Worm (Caenorhabditis elegans): ENCODE results near the gene Y53G8AR.9.
"Not testable (repeated sequence)": the region's sequence is repeated elsewhere in the genome, so short reads cannot be mapped to it uniquely, and the experiment has no call there.

Y53G8AR.9 gene

DNA sequence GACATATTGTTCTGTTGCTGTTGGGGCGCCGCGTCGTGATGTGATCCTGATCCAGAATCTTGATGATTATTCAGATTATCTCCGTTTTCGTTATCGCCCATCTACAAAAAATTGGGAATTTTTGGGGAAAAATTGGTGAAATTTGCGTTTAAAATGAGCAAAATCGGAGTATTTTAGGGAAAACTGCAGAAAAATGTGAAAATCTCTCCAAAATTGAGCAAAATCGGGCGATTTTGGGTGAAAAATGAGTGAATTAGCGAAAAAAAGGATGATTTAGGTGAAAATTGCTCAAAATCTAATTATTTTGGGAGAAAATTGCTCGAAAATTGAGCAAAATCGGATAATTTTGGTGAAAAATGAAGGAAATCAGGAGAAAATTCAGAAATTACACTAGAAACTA lies at the start of gene Y53G8AR.9:
Gene Y53G8AR.9 (minus strand): TSS at position 101 of the 400 bp plus-strand sequence.
- no peak for TF ChIP-seq unc-62 (GFP tag; optimal IDR thresholded peaks at IDR 0.05)

DNA sequence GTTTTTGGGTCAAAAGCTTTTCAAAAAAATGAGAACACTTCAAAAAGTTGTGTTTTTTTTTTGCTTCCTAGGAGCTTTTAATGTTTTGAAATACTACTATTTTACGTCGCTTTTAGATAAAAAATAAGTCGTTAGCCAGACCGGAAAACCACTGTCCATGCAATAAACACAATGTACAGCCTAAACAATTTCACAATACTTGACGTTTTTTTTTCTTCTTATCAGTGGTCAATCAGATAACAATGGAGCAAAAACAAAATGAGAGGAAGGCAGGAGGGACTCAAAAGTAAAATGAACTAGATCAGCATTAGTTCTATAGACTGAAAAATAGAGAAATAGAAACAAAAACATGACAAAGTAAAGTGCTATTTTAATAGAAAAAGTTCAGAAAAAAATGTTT lies 49.7 kb upstream of the Y53G8AR.9 start:
- TF ChIP-seq unc-62 (GFP tag; optimal IDR thresholded peaks at IDR 0.05): no peak

DNA sequence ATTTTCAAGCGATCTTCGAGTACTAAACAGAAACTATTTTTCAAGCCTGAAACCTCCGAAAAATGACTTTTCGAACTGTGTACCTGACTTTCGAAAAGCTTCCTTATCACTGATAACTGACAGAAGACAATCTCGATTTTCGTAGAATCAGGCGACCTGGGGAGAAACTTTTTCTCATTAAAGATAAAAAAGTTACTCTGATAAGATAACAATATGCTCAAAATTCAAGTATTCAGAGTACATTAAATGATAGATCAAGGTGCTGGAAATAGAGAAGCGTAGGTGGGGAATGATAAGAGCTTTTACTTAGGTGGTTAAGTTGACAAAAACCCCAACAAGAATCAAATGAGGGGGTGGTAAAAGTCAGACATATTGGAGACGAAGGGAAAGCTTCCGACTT lies 49.0 kb upstream of the Y53G8AR.9 start, which contains the start of gene prk-2:
Gene prk-2 (minus strand): TSS at position 156 of the 400 bp plus-strand sequence.
- no peak for TF ChIP-seq unc-62 (GFP tag; optimal IDR thresholded peaks at IDR 0.05)

DNA sequence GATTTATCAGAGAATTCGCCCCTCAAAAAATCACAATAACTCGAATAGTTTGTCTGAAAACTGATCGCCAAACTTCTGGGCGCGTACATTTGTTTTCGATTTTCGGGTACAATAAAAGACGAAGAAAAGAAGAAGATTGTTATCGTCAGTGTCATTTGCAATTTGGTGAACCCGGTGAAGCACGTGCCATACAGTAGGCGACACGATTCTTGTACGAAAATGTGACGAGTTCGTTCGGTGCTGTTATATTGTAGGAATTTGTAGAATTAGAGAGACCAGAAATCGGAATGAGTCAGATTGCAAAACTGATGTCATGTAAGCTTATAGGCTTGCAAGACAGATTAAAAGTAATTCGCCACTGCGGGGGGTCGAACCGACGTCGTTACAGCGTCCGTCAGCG lies 46.7 kb upstream of the Y53G8AR.9 start:
- no peak for TF ChIP-seq unc-62 (GFP tag; optimal IDR thresholded peaks at IDR 0.05)

DNA sequence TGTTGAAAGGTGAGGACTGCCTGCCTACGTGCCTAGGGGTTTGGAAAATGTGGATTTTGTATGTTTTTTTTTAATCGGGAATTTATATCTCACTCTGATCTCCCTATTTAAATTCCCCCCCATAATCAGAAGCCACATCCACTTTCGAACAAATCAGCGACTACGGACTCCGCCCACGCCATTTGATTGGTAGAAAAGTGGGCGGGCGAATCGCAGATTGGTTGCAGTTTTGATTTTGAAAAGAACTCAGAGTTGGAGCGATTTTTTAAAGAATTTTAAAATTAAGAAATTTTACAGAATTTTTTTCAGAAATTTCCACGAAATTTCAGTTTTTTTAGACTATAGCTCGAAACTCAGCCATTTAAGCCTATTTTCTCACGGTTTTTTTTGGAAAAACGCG lies 39.0 kb upstream of the Y53G8AR.9 start:
- no peak for TF ChIP-seq unc-62 (GFP tag; optimal IDR thresholded peaks at IDR 0.05)

DNA sequence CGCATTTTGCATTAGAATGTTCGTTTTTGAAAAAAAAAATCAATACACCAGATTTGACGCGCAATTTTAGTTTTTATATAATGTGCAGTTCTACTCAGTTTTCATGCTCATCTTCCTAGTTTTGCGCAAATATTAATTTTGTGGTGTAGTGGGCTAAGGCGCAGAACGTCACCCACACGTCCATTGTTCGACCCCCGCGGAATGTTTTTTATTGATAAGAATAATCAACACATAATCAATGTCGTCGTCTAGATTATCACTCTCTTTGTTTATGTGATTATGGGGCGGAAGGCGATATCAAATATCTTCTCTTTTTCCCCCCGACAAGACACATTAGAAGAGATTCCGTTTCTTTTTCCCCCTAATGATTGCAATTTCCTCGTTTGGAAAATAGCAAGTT lies 34.7 kb upstream of the Y53G8AR.9 start:
- no peak for TF ChIP-seq unc-62 (GFP tag; optimal IDR thresholded peaks at IDR 0.05)

DNA sequence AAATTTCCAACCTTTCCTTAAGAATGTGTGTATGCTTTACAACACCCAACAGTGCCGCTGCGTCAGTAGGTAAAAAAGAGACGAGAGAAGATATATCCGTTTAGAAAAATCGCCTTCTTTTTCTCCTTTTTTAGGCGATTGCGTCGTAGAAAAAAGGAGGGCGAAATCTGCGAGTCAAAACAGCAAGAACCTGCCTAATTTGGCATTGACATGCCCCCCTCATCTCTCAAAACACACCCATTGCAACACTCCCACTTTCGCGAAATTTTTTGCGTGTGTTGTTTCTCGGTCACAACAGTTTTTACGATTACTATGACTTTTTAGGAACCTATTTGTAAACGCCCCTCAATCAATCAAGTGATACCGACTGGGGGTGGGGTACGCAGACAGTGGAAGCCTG lies 30.6 kb upstream of the Y53G8AR.9 start:
- no peak for TF ChIP-seq unc-62 (GFP tag; optimal IDR thresholded peaks at IDR 0.05)

DNA sequence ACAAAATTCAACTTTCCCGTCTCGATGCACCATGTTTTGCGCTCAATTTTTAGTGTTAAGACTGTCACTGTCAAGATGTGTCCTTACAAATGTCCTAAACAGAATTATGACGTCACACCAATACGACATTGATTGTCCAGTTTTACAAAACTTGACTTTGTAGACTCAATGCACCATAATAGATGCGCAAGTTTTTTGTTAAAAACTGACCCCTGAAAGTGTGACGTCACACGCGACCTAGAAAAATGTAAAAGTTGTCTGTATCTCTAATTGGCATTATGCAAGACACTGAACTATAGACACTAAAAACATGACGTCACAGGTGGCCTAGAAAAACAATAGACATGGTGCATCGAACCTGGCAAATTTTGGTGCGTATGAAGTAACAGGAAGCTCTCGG lies 30.0 kb upstream of the Y53G8AR.9 start:
- no peak for TF ChIP-seq unc-62 (GFP tag; optimal IDR thresholded peaks at IDR 0.05)

DNA sequence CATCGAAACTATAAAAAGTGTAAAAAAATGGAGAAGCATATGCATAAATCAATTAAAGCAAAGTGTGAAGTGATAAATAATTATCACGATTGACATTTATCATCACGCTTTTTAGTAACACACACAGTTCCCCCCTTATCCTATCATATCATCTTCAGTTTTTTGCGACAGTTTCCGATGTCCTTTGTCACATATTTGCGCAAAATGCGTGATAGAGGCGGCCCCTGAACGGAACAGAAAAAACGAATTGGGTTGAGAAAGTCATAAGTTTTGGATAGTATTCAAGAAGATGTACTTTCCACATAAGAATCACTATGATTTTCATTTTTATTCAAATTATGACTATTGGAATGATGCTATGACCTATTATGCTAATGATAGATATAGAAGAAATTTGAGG lies 28.0 kb upstream of the Y53G8AR.9 start:
- no peak for TF ChIP-seq unc-62 (GFP tag; optimal IDR thresholded peaks at IDR 0.05)

DNA sequence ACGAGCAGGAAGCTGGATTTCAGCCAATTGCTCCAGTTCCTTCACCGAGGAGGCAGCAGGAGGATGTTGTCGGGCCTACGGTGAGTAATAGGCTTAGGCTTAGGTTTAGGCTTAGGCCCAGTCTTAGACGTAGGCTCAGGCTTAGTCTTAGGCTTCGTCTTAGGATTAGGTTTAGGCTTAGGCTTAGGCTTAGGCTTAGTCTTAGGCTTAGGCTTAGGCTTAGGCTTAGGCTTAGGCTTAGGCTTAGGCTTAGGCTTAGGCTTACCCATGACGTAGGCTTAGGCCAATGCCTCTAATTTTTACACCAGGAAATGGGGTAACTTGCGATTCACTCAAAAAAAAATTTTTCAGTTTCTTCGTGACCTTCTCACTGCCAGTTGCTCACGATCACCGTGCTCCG lies 25.6 kb upstream of the Y53G8AR.9 start:
- no peak for TF ChIP-seq unc-62 (GFP tag; optimal IDR thresholded peaks at IDR 0.05)

DNA sequence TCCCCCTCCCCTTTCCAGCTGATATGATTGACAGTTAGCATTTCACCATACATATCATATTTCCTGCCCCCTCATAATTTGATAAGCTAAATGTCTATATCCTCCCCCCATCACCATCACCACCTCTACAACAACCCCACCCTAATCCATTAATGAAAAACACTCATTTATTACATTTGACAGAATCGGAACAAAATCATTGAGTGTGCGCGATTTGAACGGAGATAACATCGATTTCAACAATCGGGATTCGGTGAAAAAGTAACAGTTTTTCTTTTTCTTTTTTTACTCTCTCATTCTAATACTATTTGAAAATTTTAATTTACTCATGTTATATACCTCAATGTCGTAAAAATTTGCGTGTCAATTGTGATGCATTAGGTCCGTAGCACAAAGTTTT lies 24.8 kb upstream of the Y53G8AR.9 start:
- TF ChIP-seq unc-62 (GFP tag; optimal IDR thresholded peaks at IDR 0.05): no peak

DNA sequence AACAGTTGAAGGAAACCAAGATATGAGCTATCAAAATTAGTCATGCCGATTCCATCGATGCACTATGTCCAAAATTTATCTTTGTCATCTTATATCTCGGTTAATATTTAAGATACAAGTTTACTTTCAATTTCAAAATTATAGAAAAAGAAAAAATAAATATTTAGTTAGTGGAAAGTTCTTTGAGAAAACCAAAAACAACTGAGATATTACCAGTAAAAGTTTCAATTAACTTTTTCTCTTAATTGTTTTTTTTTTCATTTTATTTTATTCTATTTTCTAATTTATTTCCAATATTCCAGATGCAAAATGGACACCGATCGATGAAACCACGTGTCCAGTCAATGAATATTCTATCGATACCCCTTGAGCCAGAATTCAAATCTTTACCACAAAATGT lies 23.5 kb upstream of the Y53G8AR.9 start, which contains the start of gene gei-1:
Gene gei-1 (plus strand): TSS at position 301 of the 400 bp plus-strand sequence.
- no peak for TF ChIP-seq unc-62 (GFP tag; optimal IDR thresholded peaks at IDR 0.05)

DNA sequence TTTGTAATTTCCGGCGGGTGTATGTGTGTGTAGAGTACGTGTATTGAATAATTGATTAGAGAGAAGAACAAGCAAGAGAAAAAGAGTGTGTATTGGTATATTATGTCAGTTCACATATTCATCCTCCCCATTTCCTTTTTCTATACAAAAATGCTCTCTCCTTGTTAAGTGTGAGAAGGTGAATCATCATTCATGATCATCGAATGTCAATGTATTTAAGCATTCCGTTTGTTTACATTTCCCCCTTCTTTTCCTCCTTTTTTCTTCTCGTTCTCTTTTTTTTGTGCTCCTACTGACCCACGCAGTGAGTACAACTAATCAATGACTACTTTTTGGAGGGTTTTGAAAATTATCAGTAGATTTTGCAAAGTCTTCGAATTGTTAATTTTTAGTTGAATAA lies 22.4 kb upstream of the Y53G8AR.9 start:
- TF ChIP-seq unc-62 (GFP tag; optimal IDR thresholded peaks at IDR 0.05): no peak

DNA sequence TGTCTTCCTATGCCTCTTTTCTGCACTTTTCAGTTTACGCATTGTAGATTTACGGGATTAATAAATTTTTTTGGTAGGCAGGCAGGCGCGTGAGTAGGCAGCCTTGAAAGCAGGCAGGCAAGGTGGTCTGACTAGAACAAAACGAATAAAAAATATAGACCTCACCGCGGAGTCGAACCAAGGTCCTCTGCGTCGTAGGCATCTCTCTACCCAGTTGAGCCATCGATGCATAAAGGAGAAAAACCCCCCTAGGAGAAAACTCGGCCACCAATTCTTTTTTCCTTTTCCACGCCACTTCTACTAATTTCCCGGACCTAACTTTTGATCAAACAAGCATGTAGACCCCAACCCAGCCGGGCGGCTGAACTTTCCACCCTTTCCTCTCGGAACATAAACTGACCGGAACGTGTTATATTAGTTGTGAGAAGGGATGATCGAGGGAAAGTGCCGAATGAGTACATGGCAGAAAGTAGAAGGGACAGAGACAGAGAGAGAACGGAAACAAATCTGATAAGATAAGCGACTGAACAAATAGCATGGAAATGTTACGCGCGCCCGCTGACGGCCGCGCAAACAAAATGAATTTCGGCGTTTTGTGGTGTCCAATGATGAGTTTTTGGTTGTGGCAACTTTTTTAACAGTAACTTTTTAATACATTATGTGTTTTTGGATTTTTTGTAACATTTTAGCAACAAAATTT lies 18.4 kb upstream of the Y53G8AR.9 start:
- TF ChIP-seq unc-62 (GFP tag; optimal IDR thresholded peaks at IDR 0.05): no peak

DNA sequence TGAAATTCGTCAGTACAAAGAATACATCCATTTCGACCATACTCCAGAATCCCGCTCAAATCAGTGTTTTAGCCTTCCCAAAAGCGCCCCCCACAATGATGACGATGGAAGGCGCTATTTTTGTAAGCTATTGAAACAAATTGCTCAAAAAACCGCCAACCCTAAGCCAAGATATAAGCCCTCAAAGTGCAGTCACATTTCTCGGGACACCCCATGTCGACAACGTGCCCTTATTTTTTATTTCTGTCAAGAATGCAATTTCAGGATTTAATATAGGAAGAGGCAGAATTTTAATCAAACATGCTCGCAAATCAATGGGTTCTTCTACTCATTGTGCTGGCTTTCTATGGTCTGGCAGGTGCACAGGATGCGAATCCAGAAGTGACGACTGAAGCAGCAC lies 11.7 kb upstream of the Y53G8AR.9 start, which contains the start of gene Y53G8AR.1:
Gene Y53G8AR.1 (plus strand): TSS at position 301 of the 400 bp plus-strand sequence.
- TF ChIP-seq unc-62 (GFP tag; optimal IDR thresholded peaks at IDR 0.05): not testable (repeated sequence)

DNA sequence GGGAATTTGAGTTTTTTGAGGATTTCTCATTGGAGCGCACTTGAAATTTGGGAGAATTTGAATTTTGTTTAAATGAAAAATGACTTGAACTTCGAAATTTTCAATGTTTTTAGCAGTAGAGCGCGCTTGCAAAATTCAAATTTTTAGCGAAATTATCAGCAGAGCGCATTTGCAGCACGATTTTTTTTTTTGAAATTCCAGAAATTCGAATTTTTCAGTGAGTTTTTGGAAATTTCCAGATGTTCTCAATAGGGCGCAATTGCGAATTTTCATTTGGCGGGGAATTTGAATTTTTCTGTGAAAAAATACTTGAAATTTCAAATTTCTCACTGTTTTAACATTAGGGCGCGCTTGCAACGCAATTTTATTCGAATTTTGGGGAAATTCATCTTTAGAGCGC lies 10.7 kb upstream of the Y53G8AR.9 start:
- no peak for TF ChIP-seq unc-62 (GFP tag; optimal IDR thresholded peaks at IDR 0.05)

DNA sequence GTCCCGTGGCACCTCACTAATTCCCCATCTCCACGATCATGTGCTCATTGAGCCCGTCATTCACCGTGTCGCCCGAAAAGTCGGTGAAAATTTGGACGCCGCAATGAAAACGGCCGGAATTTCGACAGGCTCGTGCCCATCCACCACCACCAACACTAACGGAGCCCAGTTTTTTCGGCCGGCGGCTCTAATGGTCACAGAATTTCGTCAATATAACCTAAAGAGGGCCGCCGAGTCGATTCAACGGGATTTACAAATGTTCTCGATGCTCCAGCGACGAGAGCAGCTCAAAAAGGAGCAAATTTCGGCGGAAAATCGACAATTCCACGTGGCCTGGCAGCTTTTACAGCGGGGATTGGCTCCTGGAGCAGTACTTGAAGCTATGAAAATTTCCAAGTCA lies 8.4 kb upstream of the Y53G8AR.9 start:
- no peak for TF ChIP-seq unc-62 (GFP tag; optimal IDR thresholded peaks at IDR 0.05)

DNA sequence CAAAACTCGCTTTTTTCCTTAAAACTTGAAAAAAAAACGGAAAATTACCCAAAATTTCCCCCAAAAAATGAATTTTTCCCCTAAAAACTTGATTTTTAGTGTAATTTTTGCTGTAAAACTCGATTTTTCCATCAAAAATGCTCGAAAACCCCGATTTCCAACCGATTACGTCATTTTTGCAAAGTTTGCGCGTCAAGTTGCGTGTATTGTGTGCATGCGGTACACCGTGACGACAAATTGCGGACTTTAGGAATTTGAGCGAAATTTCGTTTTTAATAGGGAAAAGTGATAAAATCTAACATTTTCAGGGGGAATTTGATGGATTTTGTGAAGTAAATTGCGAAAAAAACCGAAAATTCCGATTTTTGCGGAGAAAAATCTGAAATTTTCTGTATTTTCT lies 2.9 kb upstream of the Y53G8AR.9 start:
- no peak for TF ChIP-seq unc-62 (GFP tag; optimal IDR thresholded peaks at IDR 0.05)
